Fruit fly (Drosophila melanogaster) whole organism, embryonic: ENCODE results near the gene tws.

Experiments used
- Ada2b ChIP-seq: fragments of 200-800 bp; sonication (Bioruptor generic); IDR thresholded peaks from 2 replicates; pipeline ENCODE4 v1.3.6; 2022; ENCODE audit warnings: missing biosample characterization, missing genetic modification characterization
- Antp ChIP-seq: fragments of 200-800 bp; sonication (Bioruptor generic); optimal IDR thresholded peaks from 3 replicates; lab custom pipeline; 2016; ENCODE audit warnings: missing biosample characterization, missing genetic modification characterization
- Atf6 ChIP-seq: fragments of 200-800 bp; sonication (Bioruptor generic); IDR thresholded peaks from 2 replicates; pipeline ENCODE4 v1.3.6; 2022; ENCODE audit warnings: missing biosample characterization, missing genetic modification characterization
- CG11695 ChIP-seq: fragments of 200-800 bp; sonication (Bioruptor generic); IDR thresholded peaks from 3 replicates; pipeline ENCODE4 v1.3.6; 2022; ENCODE audit warnings: missing biosample characterization, missing genetic modification characterization
- CG13296 ChIP-seq: fragments of 200-800 bp; sonication (Bioruptor generic); optimal IDR thresholded peaks from 3 replicates; lab custom pipeline; 2018; ENCODE audit warnings: missing biosample characterization, mild to moderate bottlenecking, missing genetic modification characterization
- CG15011 ChIP-seq: fragments of 200-800 bp; sonication (Bioruptor generic); optimal IDR thresholded peaks from 3 replicates; lab custom pipeline; 2018; ENCODE audit warnings: missing biosample characterization, mild to moderate bottlenecking, missing genetic modification characterization
- CG15073 ChIP-seq: fragments of 200-800 bp; sonication (Bioruptor generic); optimal IDR thresholded peaks from 2 replicates; lab custom pipeline; 2016; ENCODE audit warnings: missing biosample characterization, missing genetic modification characterization
- CG17385 ChIP-seq: fragments of 200-800 bp; sonication (Bioruptor generic); optimal IDR thresholded peaks from 3 replicates; lab custom pipeline; 2018; ENCODE audit warnings: missing biosample characterization, mild to moderate bottlenecking, missing genetic modification characterization
- CG2120 ChIP-seq: fragments of 200-800 bp; sonication (Bioruptor generic); optimal IDR thresholded peaks from 3 replicates; lab custom pipeline; 2016; ENCODE audit warnings: missing biosample characterization, missing genetic modification characterization
- CG2129 ChIP-seq: fragments of 200-800 bp; sonication (Bioruptor generic); IDR thresholded peaks from 2 replicates; pipeline ENCODE4 v1.3.6; 2022; ENCODE audit warnings: missing biosample characterization, missing genetic modification characterization; ENCODE audit not compliant: partially characterized antibody
- CG32767 ChIP-seq: fragments of 200-800 bp; sonication (Bioruptor generic); IDR thresholded peaks from 2 replicates; pipeline ENCODE4 v1.3.6; 2022; ENCODE audit warnings: missing biosample characterization, missing genetic modification characterization
- CG33213 ChIP-seq: fragments of 200-800 bp; sonication (Bioruptor generic); optimal IDR thresholded peaks from 3 replicates; lab custom pipeline; 2016; ENCODE audit warnings: missing biosample characterization, missing genetic modification characterization
- CG4282 ChIP-seq: fragments of 200-800 bp; sonication (Bioruptor generic); optimal IDR thresholded peaks from 2 replicates; lab custom pipeline; 2016; ENCODE audit warnings: missing biosample characterization, missing genetic modification characterization
- CG6254 ChIP-seq: fragments of 200-800 bp; sonication (Bioruptor generic); optimal IDR thresholded peaks from 3 replicates; lab custom pipeline; 2017; ENCODE audit warnings: mild to moderate bottlenecking, missing biosample characterization, missing genetic modification reagents, missing genetic modification characterization
- CG7987 ChIP-seq: fragments of 200-800 bp; sonication (Bioruptor generic); optimal IDR thresholded peaks from 2 replicates; lab custom pipeline; 2018; ENCODE audit warnings: missing biosample characterization, mild to moderate bottlenecking, missing genetic modification characterization, moderate library complexity
- CG8290 ChIP-seq, 3 experiments: fragments of 200-800 bp; sonication (Bioruptor generic); optimal IDR thresholded peaks; 2 replicates each; lab custom pipeline; 2016 to 2019; ENCODE audit warnings: missing biosample characterization in 3 of 3, missing genetic modification characterization in 3 of 3, mild to moderate bottlenecking in 2 of 3, moderate library complexity in 1 of 3
- CG8388 ChIP-seq: fragments of 200-800 bp; sonication (Bioruptor generic); optimal IDR thresholded peaks from 2 replicates; lab custom pipeline; 2019; ENCODE audit warnings: missing biosample characterization, mild to moderate bottlenecking, missing genetic modification characterization, moderate library complexity
- CG9437 ChIP-seq: fragments of 200-800 bp; sonication (Bioruptor generic); optimal IDR thresholded peaks from 2 replicates; lab custom pipeline; 2018; ENCODE audit warnings: missing biosample characterization, mild to moderate bottlenecking, missing genetic modification characterization
- D19B ChIP-seq: fragments of 200-800 bp; sonication (Bioruptor generic); optimal IDR thresholded peaks from 2 replicates; lab custom pipeline; 2017; ENCODE audit warnings: missing biosample characterization, mild to moderate bottlenecking, missing genetic modification characterization
- Dad ChIP-seq: fragments of 200-800 bp; sonication (Bioruptor generic); optimal IDR thresholded peaks from 3 replicates; lab custom pipeline; 2016; ENCODE audit warnings: missing biosample characterization, missing genetic modification characterization
- Doc2 ChIP-seq: fragments of 200-800 bp; sonication (Bioruptor generic); IDR thresholded peaks from 2 replicates; pipeline ENCODE4 v1.3.6; 2022; ENCODE audit warnings: missing biosample characterization, missing genetic modification characterization
- Ets97D ChIP-seq: fragments of 200-800 bp; sonication (Bioruptor generic); optimal IDR thresholded peaks from 3 replicates; lab custom pipeline; 2016; ENCODE audit warnings: missing biosample characterization, missing genetic modification characterization
- HmgD ChIP-seq: fragments of 200-800 bp; sonication (Bioruptor generic); optimal IDR thresholded peaks from 3 replicates; lab custom pipeline; 2016; ENCODE audit warnings: missing biosample characterization, missing genetic modification characterization
- Poxn ChIP-seq: fragments of 200-800 bp; sonication (Bioruptor generic); IDR thresholded peaks from 2 replicates; pipeline ENCODE4 v1.3.6; 2022; ENCODE audit warnings: missing biosample characterization, missing genetic modification characterization
- Scr ChIP-seq: fragments of 200-800 bp; sonication (Bioruptor generic); IDR thresholded peaks from 2 replicates; pipeline ENCODE4 v1.3.6; 2022; ENCODE audit warnings: missing biosample characterization, missing genetic modification characterization; ENCODE audit not compliant: partially characterized antibody
- Spps ChIP-seq: fragments of 200-800 bp; sonication (Bioruptor generic); optimal IDR thresholded peaks from 2 replicates; lab custom pipeline; 2018; ENCODE audit warnings: missing biosample characterization, mild to moderate bottlenecking, missing genetic modification characterization
- Stat92E ChIP-seq, 3 experiments: fragments of >200 bp in 2 of 3; fragments of 200-800 bp in 1 of 3; sonication (Bioruptor generic) in 1 of 3; optimal IDR thresholded peaks; 2 replicates each; lab custom pipeline; 2017 to 2019; ENCODE audit warnings: missing biosample characterization in 3 of 3, missing genetic modification characterization in 3 of 3, mild to moderate bottlenecking in 1 of 3, moderate library complexity in 1 of 3
- ab ChIP-seq: fragments of 200-800 bp; sonication (Bioruptor generic); optimal IDR thresholded peaks from 2 replicates; lab custom pipeline; 2016; ENCODE audit warnings: missing biosample characterization, missing genetic modification characterization
- ase ChIP-seq: fragments of 200-800 bp; sonication (Bioruptor generic); IDR thresholded peaks from 3 replicates; pipeline ENCODE4 v1.3.6; 2022; ENCODE audit warnings: missing biosample characterization, missing genetic modification characterization
- br ChIP-seq: fragments of >200 bp; optimal IDR thresholded peaks from 2 replicates; lab custom pipeline; 2017
- dpn ChIP-seq, 2 experiments: fragments of 200-800 bp; sonication (Bioruptor generic); optimal IDR thresholded peaks; 3 replicates each; lab custom pipeline; 2016; ENCODE audit warnings: missing biosample characterization in 2 of 2, missing genetic modification characterization in 2 of 2
- fd96Cb ChIP-seq: fragments of 200-800 bp; sonication (Bioruptor generic); optimal IDR thresholded peaks from 2 replicates; lab custom pipeline; 2018; ENCODE audit warnings: missing biosample characterization, mild to moderate bottlenecking, missing genetic modification characterization, moderate library complexity
- ham ChIP-seq: fragments of 200-800 bp; sonication (Bioruptor generic); IDR thresholded peaks from 2 replicates; pipeline ENCODE4 v1.3.6; 2022; ENCODE audit warnings: missing biosample characterization, missing genetic modification characterization
- lov ChIP-seq, 2 experiments: fragments of 200-800 bp in 1 of 2; fragments of >200 bp in 1 of 2; sonication (Bioruptor generic) in 1 of 2; IDR thresholded peaks in 1 of 2; optimal IDR thresholded peaks in 1 of 2; 2 replicates in 1 of 2; 3 replicates in 1 of 2; pipeline versions ENCODE4 v1.3.6 to Lab custom; 2017 to 2022; ENCODE audit warnings: missing biosample characterization in 1 of 2, missing genetic modification characterization in 1 of 2
- onecut ChIP-seq: fragments of 200-800 bp; sonication (Bioruptor generic); IDR thresholded peaks from 2 replicates; pipeline ENCODE4 v1.3.6; 2022; ENCODE audit warnings: missing biosample characterization, missing genetic modification characterization
- peb ChIP-seq: fragments of 200-800 bp; sonication (Bioruptor generic); IDR thresholded peaks from 2 replicates; pipeline ENCODE4 v1.3.6; 2022; ENCODE audit warnings: missing biosample characterization, missing genetic modification characterization
- phol ChIP-seq: fragments of 200-800 bp; sonication (Bioruptor generic); optimal IDR thresholded peaks from 3 replicates; lab custom pipeline; 2018; ENCODE audit warnings: missing biosample characterization, mild to moderate bottlenecking, missing genetic modification characterization, moderate library complexity
- pzg ChIP-seq: fragments of 200-800 bp; sonication (Bioruptor generic); optimal IDR thresholded peaks from 3 replicates; lab custom pipeline; 2018; ENCODE audit warnings: missing biosample characterization, mild to moderate bottlenecking, missing genetic modification characterization, moderate library complexity
- slou ChIP-seq: fragments of 200-800 bp; sonication (Bioruptor generic); optimal IDR thresholded peaks from 3 replicates; lab custom pipeline; 2016; ENCODE audit warnings: missing biosample characterization, missing genetic modification characterization
- sna ChIP-seq: fragments of 200-800 bp; sonication (Bioruptor generic); IDR thresholded peaks from 2 replicates; pipeline ENCODE4 v1.3.6; 2022; ENCODE audit warnings: missing biosample characterization, missing genetic modification characterization; ENCODE audit not compliant: partially characterized antibody
- sob ChIP-seq: fragments of 200-800 bp; sonication (Bioruptor generic); IDR thresholded peaks from 2 replicates; pipeline ENCODE4 v1.3.6; 2022; ENCODE audit warnings: missing biosample characterization, missing genetic modification characterization
- tin ChIP-seq: fragments of 200-800 bp; sonication (Bioruptor generic); optimal IDR thresholded peaks from 3 replicates; lab custom pipeline; 2016; ENCODE audit warnings: missing biosample characterization, missing genetic modification characterization
- tll ChIP-seq, 2 experiments: fragments of 200-800 bp in 1 of 2; fragments of >200 bp in 1 of 2; sonication (Bioruptor generic) in 1 of 2; optimal IDR thresholded peaks; 2 replicates each; lab custom pipeline; 2017 to 2019; ENCODE audit warnings: missing biosample characterization in 2 of 2, missing genetic modification characterization in 2 of 2, mild to moderate bottlenecking in 1 of 2, moderate library complexity in 1 of 2
- ttk ChIP-seq: fragments of 200-800 bp; sonication (Bioruptor generic); IDR thresholded peaks from 2 replicates; pipeline ENCODE4 v2.1.2; 2022; ENCODE audit warnings: missing biosample characterization, missing genetic modification characterization
- tup ChIP-seq: fragments of 200-800 bp; sonication (Bioruptor generic); optimal IDR thresholded peaks from 2 replicates; lab custom pipeline; 2016; ENCODE audit warnings: missing biosample characterization, mild to moderate bottlenecking, missing genetic modification characterization, moderate library complexity
- vnd ChIP-seq: fragments of 200-800 bp; sonication (Bioruptor generic); IDR thresholded peaks from 3 replicates; pipeline ENCODE4 v1.3.6; 2022; ENCODE audit warnings: missing biosample characterization, missing genetic modification characterization; ENCODE audit not compliant: partially characterized antibody
- wor ChIP-seq: fragments of 200-800 bp; sonication (Bioruptor generic); IDR thresholded peaks from 2 replicates; pipeline ENCODE4 v1.3.6; 2022; ENCODE audit warnings: missing biosample characterization, missing genetic modification characterization
- zen ChIP-seq: fragments of 200-800 bp; sonication (Bioruptor generic); optimal IDR thresholded peaks from 3 replicates; lab custom pipeline; 2018; ENCODE audit warnings: missing biosample characterization, mild to moderate bottlenecking, missing genetic modification characterization, moderate library complexity
- zf30C ChIP-seq: fragments of 200-800 bp; sonication (Bioruptor generic); optimal IDR thresholded peaks from 3 replicates; lab custom pipeline; 2018; ENCODE audit warnings: missing biosample characterization, mild to moderate bottlenecking, missing genetic modification characterization

The tws gene

dm6 chr3R:10109212-10109880 lies 30.2 kb downstream of the tws start (continued):
- TF ChIP-seq lov (optimal IDR thresholded peaks at IDR 0.05; lab: Kevin White, UChicago) (no peak), lov (GFP tag; IDR thresholded peaks at IDR 0.05; lab: Robert Waterston, UW) (no peak), CG13296 (GFP tag; lab: Kevin White, UChicago) (no peak), D19B (no peak), onecut (GFP tag; lab: Robert Waterston, UW) (peak; percentile 56; the same call in 1 of the 2 replicates), phol (tag; lab: Kevin White, UChicago) (no peak), CG4282 (GFP tag; lab: Kevin White, UChicago) (no peak), Stat92E (GFP tag; optimal IDR thresholded peaks at IDR 0.05; lab: Kevin White, UChicago) (no peak), slou (GFP tag; lab: Kevin White, UChicago) (no peak), CG32767 (GFP tag; lab: Robert Waterston, UW) (no peak), ase (GFP tag; lab: Robert Waterston, UW) (no peak), peb (GFP tag; lab: Robert Waterston, UW) (no peak), tll (GFP tag; optimal IDR thresholded peaks at IDR 0.05; lab: Kevin White, UChicago) (no peak), wor (GFP tag; lab: Robert Waterston, UW) (no peak), Spps (tag; lab: Kevin White, UChicago) (no peak), zen (tag; lab: Kevin White, UChicago) (no peak), dpn (GFP tag; optimal IDR thresholded peaks at IDR 0.05; lab: Kevin White, UChicago) (no peak), sna (GFP tag; lab: Robert Waterston, UW) (peak; percentile 33; the same call in 1 of the 2 replicates), Scr (GFP tag; lab: Robert Waterston, UW) (no peak), ham (no peak), CG11695 (GFP tag; lab: Robert Waterston, UW) (no peak), ttk (GFP tag; lab: Robert Waterston, UW) (no peak), Doc2 (no peak), fd96Cb (tag; lab: Kevin White, UChicago) (no peak), tup (GFP tag; lab: Kevin White, UChicago) (no peak), br (lab: Kevin White, UChicago) (no peak), CG2120 (GFP tag; lab: Kevin White, UChicago) (no peak), CG15011 (GFP tag; lab: Kevin White, UChicago) (no peak), pzg (no peak), HmgD (GFP tag; lab: Kevin White, UChicago) (no peak), CG9437 (GFP tag; lab: Kevin White, UChicago) (no peak), CG7987 (GFP tag; lab: Kevin White, UChicago) (no peak), CG6254 (GFP tag; lab: Kevin White, UChicago) (no peak), sob (GFP tag; lab: Robert Waterston, UW) (no peak), tin (GFP tag; lab: Kevin White, UChicago) (no peak), Poxn (no peak), CG8388 (GFP tag; lab: Kevin White, UChicago) (no peak), Ada2b (GFP tag; lab: Robert Waterston, UW) (0 out of 2 replicates have a peak, but pooled peaks have one; percentile 5), Antp (GFP tag; lab: Kevin White, UChicago) (no peak), CG17385 (GFP tag; lab: Kevin White, UChicago) (peak; percentile 98), CG8290 (GFP tag; optimal IDR thresholded peaks at IDR 0.05; lab: Kevin White, UChicago) (no peak), CG8290 (tag; optimal IDR thresholded peaks at IDR 0.05; lab: Kevin White, UChicago) (peak in 1 of 2 experiments; percentile 1), Ets97D (GFP tag; lab: Kevin White, UChicago) (no peak), Atf6 (GFP tag; lab: Robert Waterston, UW) (no peak), Dad (GFP tag; lab: Kevin White, UChicago) (no peak), zf30C (GFP tag; lab: Kevin White, UChicago) (no peak), vnd (GFP tag; lab: Robert Waterston, UW) (no peak), CG33213 (no peak), CG2129 (GFP tag; lab: Robert Waterston, UW) (no peak), CG15073 (GFP tag; lab: Kevin White, UChicago) (no peak), ab (no peak)
